1 fruit fly cellular context compared by ENCODE assay signal in the genomic region with DNA sequence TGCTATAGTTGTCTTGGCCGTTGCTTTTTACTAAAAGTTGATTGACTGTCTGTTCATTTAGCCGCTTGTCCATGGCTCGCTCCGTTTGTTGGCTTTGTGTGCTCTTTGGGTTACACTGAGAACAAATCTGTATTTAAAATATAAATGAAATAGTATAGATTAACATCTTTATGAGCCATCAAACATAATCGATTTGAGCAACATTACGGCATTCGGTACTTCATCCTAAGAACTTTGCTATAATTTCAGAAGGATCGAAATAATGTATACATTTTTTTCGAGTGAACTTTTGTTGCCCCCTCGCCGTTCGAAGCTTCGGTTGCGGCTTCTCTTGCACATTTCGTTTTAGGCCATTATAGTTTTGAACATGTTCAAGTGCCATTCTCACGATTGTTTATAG.
TF ChIP-seq lines count a peak whose summit lies in the region.

No protein-coding gene starts in this region.

TF ChIP-seq in whole organism, embryonic, 481 proteins besides CTCF, POLR2A, EP300 and RAD21 (continued from another document and continues in another):
- peak; percentile 39 for TF ChIP-seq CG3838 (GFP tag; optimal IDR thresholded peaks at IDR 0.05; lab: Kevin White, UChicago)
- peak; percentile 23 for TF ChIP-seq cwo (GFP tag; optimal IDR thresholded peaks at IDR 0.05; lab: Kevin White, UChicago)
- no peak for TF ChIP-seq hkb (optimal IDR thresholded peaks at IDR 0.05; lab: Kevin White, UChicago)
- TF ChIP-seq hkb (GFP tag; IDR thresholded peaks at IDR 0.05; lab: Robert Waterston, UW) = peak; percentile 80
- peak; percentile 26; the same call in 1 of the 2 replicates for TF ChIP-seq aop (GFP tag; IDR thresholded peaks at IDR 0.05; lab: Robert Waterston, UW)
- TF ChIP-seq schlank (tag; optimal IDR thresholded peaks at IDR 0.05; lab: Kevin White, UChicago) = no peak
- TF ChIP-seq run (tag; optimal IDR thresholded peaks at IDR 0.05; lab: Kevin White, UChicago) = peak; percentile 55
- peak; percentile 82 for TF ChIP-seq oc (tag; optimal IDR thresholded peaks at IDR 0.05; lab: Kevin White, UChicago)
- peak; percentile 3 for TF ChIP-seq CG2116 (GFP tag; optimal IDR thresholded peaks at IDR 0.05; lab: Kevin White, UChicago)
- TF ChIP-seq E2f2 (GFP tag; IDR thresholded peaks at IDR 0.05; lab: Robert Waterston, UW) = peak; percentile 31; the same call in 1 of the 2 replicates
- peak; percentile 29; the same call in 1 of the 3 replicates for TF ChIP-seq CG14050 (GFP tag; IDR thresholded peaks at IDR 0.05; lab: Robert Waterston, UW)
- TF ChIP-seq CG3847 (GFP tag; IDR thresholded peaks at IDR 0.05; lab: Robert Waterston, UW) = 0 out of 2 replicates have a peak, but pooled peaks have one; percentile 27
- peak; percentile 54 for TF ChIP-seq Meics (GFP tag; optimal IDR thresholded peaks at IDR 0.05; lab: Kevin White, UChicago)
- peak; percentile 62 for TF ChIP-seq bcd (GFP tag; optimal IDR thresholded peaks at IDR 0.05; lab: Kevin White, UChicago)
- TF ChIP-seq H15 (GFP tag; IDR thresholded peaks at IDR 0.05; lab: Robert Waterston, UW) = peak; percentile 60
- TF ChIP-seq CG1792 (GFP tag; optimal IDR thresholded peaks at IDR 0.05; lab: Kevin White, UChicago) = no peak
- peak; percentile 70 for TF ChIP-seq HLH3B (GFP tag; IDR thresholded peaks at IDR 0.05; lab: Robert Waterston, UW)
- peak; percentile 36; the same call in 1 of the 2 replicates for TF ChIP-seq Oaz (GFP tag; IDR thresholded peaks at IDR 0.05; lab: Robert Waterston, UW)
- no peak for TF ChIP-seq btn (GFP tag; optimal IDR thresholded peaks at IDR 0.05; lab: Kevin White, UChicago)
- TF ChIP-seq CG34422 (GFP tag; IDR thresholded peaks at IDR 0.05; lab: Robert Waterston, UW) = peak; percentile 56; the same call in 1 of the 3 replicates
- TF ChIP-seq zfh2 (GFP tag; optimal IDR thresholded peaks at IDR 0.05; lab: Kevin White, UChicago) = peak; percentile 0
- TF ChIP-seq CG10543 (GFP tag; optimal IDR thresholded peaks at IDR 0.05; lab: Kevin White, UChicago) = no peak
- peak; percentile 38 for TF ChIP-seq Max (GFP tag; optimal IDR thresholded peaks at IDR 0.05; lab: Kevin White, UChicago)
- TF ChIP-seq CG2199 (GFP tag; IDR thresholded peaks at IDR 0.05; lab: Robert Waterston, UW) = no peak
- TF ChIP-seq CG6854 (GFP tag; optimal IDR thresholded peaks at IDR 0.05; lab: Kevin White, UChicago) = no peak
- peak; percentile 60 for TF ChIP-seq ewg (GFP tag; optimal IDR thresholded peaks at IDR 0.05; lab: Kevin White, UChicago)
- TF ChIP-seq Atf3 (GFP tag; optimal IDR thresholded peaks at IDR 0.05; lab: Kevin White, UChicago) = peak; percentile 33
- peak; percentile 78 for TF ChIP-seq CG18262 (tag; optimal IDR thresholded peaks at IDR 0.05; lab: Kevin White, UChicago)
- peak; percentile 77 for TF ChIP-seq CG8388 (GFP tag; optimal IDR thresholded peaks at IDR 0.05; lab: Kevin White, UChicago)
- TF ChIP-seq Sox100B (GFP tag; optimal IDR thresholded peaks at IDR 0.05; lab: Kevin White, UChicago) = peak; percentile 59
- peak; percentile 57 for TF ChIP-seq CG4730 (GFP tag; IDR thresholded peaks at IDR 0.05; lab: Robert Waterston, UW)
- peak; percentile 68 for TF ChIP-seq Rx (GFP tag; IDR thresholded peaks at IDR 0.05; lab: Robert Waterston, UW)
- peak; percentile 88 for TF ChIP-seq CG11504 (tag; optimal IDR thresholded peaks at IDR 0.05; lab: Kevin White, UChicago)
- TF ChIP-seq CG15514 (GFP tag; optimal IDR thresholded peaks at IDR 0.05; lab: Kevin White, UChicago) = peak; percentile 13
- peak; percentile 62 for TF ChIP-seq onecut (GFP tag; IDR thresholded peaks at IDR 0.05; lab: Robert Waterston, UW)
- peak; percentile 37 for TF ChIP-seq ems (GFP tag; optimal IDR thresholded peaks at IDR 0.05; lab: Kevin White, UChicago)
- no peak for TF ChIP-seq CG3065 (GFP tag; optimal IDR thresholded peaks at IDR 0.05; lab: Kevin White, UChicago)
- peak; percentile 67 for TF ChIP-seq CG6254 (GFP tag; optimal IDR thresholded peaks at IDR 0.05; lab: Kevin White, UChicago)
- TF ChIP-seq lbe (GFP tag; optimal IDR thresholded peaks at IDR 0.05; lab: Kevin White, UChicago) = no peak
- peak; percentile 89 for TF ChIP-seq Sox102F (GFP tag; optimal IDR thresholded peaks at IDR 0.05; lab: Kevin White, UChicago)
- TF ChIP-seq tgo (GFP tag; IDR thresholded peaks at IDR 0.05; lab: Robert Waterston, UW) = peak; percentile 72; the same call in 2 of the 3 replicates
- TF ChIP-seq CG8290 (GFP tag; optimal IDR thresholded peaks at IDR 0.05; lab: Kevin White, UChicago) = no peak
- peak in 1 of 2 experiments; percentile 40 for TF ChIP-seq CG8290 (tag; optimal IDR thresholded peaks at IDR 0.05; lab: Kevin White, UChicago)
- TF ChIP-seq CG17829 (tag; optimal IDR thresholded peaks at IDR 0.05; lab: Kevin White, UChicago) = peak; percentile 75
- TF ChIP-seq CG6813 (GFP tag; optimal IDR thresholded peaks at IDR 0.05; lab: Kevin White, UChicago) = peak; percentile 54
- no peak for TF ChIP-seq CG3163 (GFP tag; optimal IDR thresholded peaks at IDR 0.05; lab: Kevin White, UChicago)
- no peak for TF ChIP-seq Dfd (GFP tag; optimal IDR thresholded peaks at IDR 0.05; lab: Kevin White, UChicago)
- peak; percentile 32 for TF ChIP-seq CG18619 (GFP tag; optimal IDR thresholded peaks at IDR 0.05; lab: Kevin White, UChicago)
- peak; percentile 76 for TF ChIP-seq nmo (GFP tag; optimal IDR thresholded peaks at IDR 0.05; lab: Kevin White, UChicago)
- peak; percentile 86 for TF ChIP-seq Oli (tag; optimal IDR thresholded peaks at IDR 0.05; lab: Kevin White, UChicago)
- peak; percentile 52; the same call in 1 of the 2 replicates for TF ChIP-seq CG14014 (GFP tag; IDR thresholded peaks at IDR 0.05; lab: Robert Waterston, UW)
- no peak for TF ChIP-seq gro (GFP tag; optimal IDR thresholded peaks at IDR 0.05; lab: Kevin White, UChicago)
- peak; percentile 10 for TF ChIP-seq CG12744 (GFP tag; optimal IDR thresholded peaks at IDR 0.05; lab: Kevin White, UChicago)
- peak; percentile 77 for TF ChIP-seq CG12391 (tag; optimal IDR thresholded peaks at IDR 0.05; lab: Kevin White, UChicago)
- TF ChIP-seq pzg (GFP tag; optimal IDR thresholded peaks at IDR 0.05; lab: Kevin White, UChicago) = no peak
- TF ChIP-seq tin (GFP tag; optimal IDR thresholded peaks at IDR 0.05; lab: Kevin White, UChicago) = peak; percentile 66
- TF ChIP-seq CG15011 (GFP tag; optimal IDR thresholded peaks at IDR 0.05; lab: Kevin White, UChicago) = peak; percentile 40
- TF ChIP-seq Abd-B (GFP tag; optimal IDR thresholded peaks at IDR 0.05; lab: Kevin White, UChicago) = peak; percentile 50
- no peak for TF ChIP-seq CG11093 (GFP tag; IDR thresholded peaks at IDR 0.05; lab: Robert Waterston, UW)
- peak; percentile 66 for TF ChIP-seq dmrt11E (tag; optimal IDR thresholded peaks at IDR 0.05; lab: Kevin White, UChicago)
- TF ChIP-seq trh (GFP tag; optimal IDR thresholded peaks at IDR 0.05; lab: Kevin White, UChicago) = no peak
- no peak for TF ChIP-seq CG9609 (GFP tag; optimal IDR thresholded peaks at IDR 0.05; lab: Kevin White, UChicago)
- peak; percentile 52 for TF ChIP-seq nerfin-1 (tag; optimal IDR thresholded peaks at IDR 0.05; lab: Kevin White, UChicago)
- TF ChIP-seq CG31441 (GFP tag; IDR thresholded peaks at IDR 0.05; lab: Robert Waterston, UW) = peak; percentile 75
- peak; percentile 40 for TF ChIP-seq salm (tag; optimal IDR thresholded peaks at IDR 0.05; lab: Kevin White, UChicago)
- no peak for TF ChIP-seq CG15479 (GFP tag; optimal IDR thresholded peaks at IDR 0.05; lab: Kevin White, UChicago)
- no peak for TF ChIP-seq CG4404 (GFP tag; IDR thresholded peaks at IDR 0.05; lab: Robert Waterston, UW)
- TF ChIP-seq Hr51 (GFP tag; optimal IDR thresholded peaks at IDR 0.05; lab: Kevin White, UChicago) = peak in 1 of 2 experiments; percentile 84
- TF ChIP-seq toy (GFP tag; IDR thresholded peaks at IDR 0.05; lab: Robert Waterston, UW) = no peak
- no peak for TF ChIP-seq pan (optimal IDR thresholded peaks at IDR 0.05; lab: Kevin White, UChicago)
- TF ChIP-seq pan (GFP tag; optimal IDR thresholded peaks at IDR 0.05 in 1 of 2, IDR thresholded peaks at IDR 0.05 in 1 of 2) = peak in 1 of 2 experiments; percentile 77
- peak; percentile 75 for TF ChIP-seq Xrp1 (GFP tag; IDR thresholded peaks at IDR 0.05; lab: Robert Waterston, UW)
- peak; percentile 51 for TF ChIP-seq CG12769 (tag; optimal IDR thresholded peaks at IDR 0.05; lab: Kevin White, UChicago)
- peak; percentile 25 for TF ChIP-seq twi (tag; optimal IDR thresholded peaks at IDR 0.05; lab: Kevin White, UChicago)
- peak; percentile 61 for TF ChIP-seq jing (GFP tag; optimal IDR thresholded peaks at IDR 0.05; lab: Kevin White, UChicago)
- TF ChIP-seq CG4617 (GFP tag; optimal IDR thresholded peaks at IDR 0.05; lab: Kevin White, UChicago; ENCODE audit: borderline replicate concordance) = peak; percentile 13
- no peak for TF ChIP-seq CG34224 (GFP tag; IDR thresholded peaks at IDR 0.05; lab: Robert Waterston, UW; ENCODE audit: partially characterized antibody)
- TF ChIP-seq CG4820 (GFP tag; optimal IDR thresholded peaks at IDR 0.05; lab: Kevin White, UChicago) = peak; percentile 47
- no peak for TF ChIP-seq crol (GFP tag; IDR thresholded peaks at IDR 0.05; lab: Robert Waterston, UW)
- TF ChIP-seq CG10366 (GFP tag; IDR thresholded peaks at IDR 0.05; lab: Robert Waterston, UW) = peak; percentile 79
- TF ChIP-seq Nf-YB (GFP tag; optimal IDR thresholded peaks at IDR 0.05; lab: Kevin White, UChicago) = peak; percentile 27
- TF ChIP-seq en (GFP tag; optimal IDR thresholded peaks at IDR 0.05; lab: Kevin White, UChicago) = no peak
- peak; percentile 71 for TF ChIP-seq CG17328 (GFP tag; IDR thresholded peaks at IDR 0.05; lab: Robert Waterston, UW)
- TF ChIP-seq otp (GFP tag; IDR thresholded peaks at IDR 0.05; lab: Robert Waterston, UW) = peak; percentile 67; the same call in 1 of the 3 replicates
- peak; percentile 16 for TF ChIP-seq CG13296 (GFP tag; optimal IDR thresholded peaks at IDR 0.05; lab: Kevin White, UChicago)
- TF ChIP-seq Vsx1 (GFP tag; optimal IDR thresholded peaks at IDR 0.05; lab: Kevin White, UChicago) = peak; percentile 27
- TF ChIP-seq dm (GFP tag; optimal IDR thresholded peaks at IDR 0.05; lab: Kevin White, UChicago) = peak; percentile 15
- TF ChIP-seq CoRest (tag; optimal IDR thresholded peaks at IDR 0.05; lab: Kevin White, UChicago) = peak; percentile 73
- no peak for TF ChIP-seq CG6791 (GFP tag; IDR thresholded peaks at IDR 0.05; lab: Robert Waterston, UW; ENCODE audit: partially characterized antibody)
- TF ChIP-seq CG12659 (GFP tag; optimal IDR thresholded peaks at IDR 0.05; lab: Kevin White, UChicago) = peak; percentile 68
- TF ChIP-seq ken (GFP tag; IDR thresholded peaks at IDR 0.05; lab: Robert Waterston, UW) = peak; percentile 56; the same call in 2 of the 3 replicates
- TF ChIP-seq Poxn (GFP tag; IDR thresholded peaks at IDR 0.05; lab: Robert Waterston, UW) = no peak
- peak; percentile 15 for TF ChIP-seq CG30020 (tag; optimal IDR thresholded peaks at IDR 0.05; lab: Kevin White, UChicago)
- TF ChIP-seq CG10979 (tag; optimal IDR thresholded peaks at IDR 0.05; lab: Kevin White, UChicago) = peak; percentile 83
- TF ChIP-seq CG15601 (tag; optimal IDR thresholded peaks at IDR 0.05; lab: Kevin White, UChicago) = peak; percentile 69
- TF ChIP-seq CG14860 (GFP tag; IDR thresholded peaks at IDR 0.05; lab: Robert Waterston, UW; ENCODE audit: partially characterized antibody) = no peak
- no peak for TF ChIP-seq abd-A (tag; optimal IDR thresholded peaks at IDR 0.05; lab: Kevin White, UChicago)
- peak; percentile 52 for TF ChIP-seq MTF-1 (GFP tag; optimal IDR thresholded peaks at IDR 0.05; lab: Kevin White, UChicago; ENCODE audit: borderline replicate concordance)
- TF ChIP-seq CG31365 (tag; optimal IDR thresholded peaks at IDR 0.05; lab: Kevin White, UChicago) = no peak
- TF ChIP-seq Awh (GFP tag; IDR thresholded peaks at IDR 0.05; lab: Robert Waterston, UW) = peak; percentile 68
- peak; percentile 52 for TF ChIP-seq sqz (GFP tag; optimal IDR thresholded peaks at IDR 0.05; lab: Kevin White, UChicago)
- peak; percentile 53 for TF ChIP-seq CG17568 (GFP tag; optimal IDR thresholded peaks at IDR 0.05; lab: Kevin White, UChicago)
- TF ChIP-seq CG9437 (GFP tag; optimal IDR thresholded peaks at IDR 0.05; lab: Kevin White, UChicago) = peak; percentile 41
- peak; percentile 50 for TF ChIP-seq org-1 (GFP tag; optimal IDR thresholded peaks at IDR 0.05; lab: Kevin White, UChicago)
- TF ChIP-seq ind (GFP tag; optimal IDR thresholded peaks at IDR 0.05; lab: Kevin White, UChicago) = peak; percentile 71
- TF ChIP-seq CG7987 (GFP tag; optimal IDR thresholded peaks at IDR 0.05; lab: Kevin White, UChicago) = peak; percentile 10
- TF ChIP-seq CG9727 (GFP tag; optimal IDR thresholded peaks at IDR 0.05; lab: Kevin White, UChicago) = peak; percentile 30
- peak; percentile 72 for TF ChIP-seq CG11695 (GFP tag; IDR thresholded peaks at IDR 0.05; lab: Robert Waterston, UW)
- peak; percentile 42 for TF ChIP-seq kah (GFP tag; optimal IDR thresholded peaks at IDR 0.05; lab: Kevin White, UChicago)
- TF ChIP-seq CG2712 (tag; optimal IDR thresholded peaks at IDR 0.05; lab: Kevin White, UChicago) = peak; percentile 82
- TF ChIP-seq grau (tag; optimal IDR thresholded peaks at IDR 0.05; lab: Kevin White, UChicago) = peak; percentile 70
- TF ChIP-seq tap (tag; optimal IDR thresholded peaks at IDR 0.05; lab: Kevin White, UChicago) = peak; percentile 76
- peak; percentile 76 for TF ChIP-seq CG12219 (GFP tag; optimal IDR thresholded peaks at IDR 0.05; lab: Kevin White, UChicago)
- TF ChIP-seq lola (GFP tag; optimal IDR thresholded peaks at IDR 0.05; lab: Kevin White, UChicago) = peak in 1 of 3 experiments; percentile 62
- TF ChIP-seq CG17361 (GFP tag; IDR thresholded peaks at IDR 0.05; lab: Robert Waterston, UW) = peak; percentile 62; the same call in 2 of the 3 replicates
- TF ChIP-seq Bdp1 (GFP tag; optimal IDR thresholded peaks at IDR 0.05; lab: Kevin White, UChicago) = peak; percentile 29
- TF ChIP-seq CG11696 (GFP tag; IDR thresholded peaks at IDR 0.05; lab: Robert Waterston, UW) = 0 out of 2 replicates have a peak, but pooled peaks have one; percentile 17
- peak; percentile 77 for TF ChIP-seq PHDP (tag; optimal IDR thresholded peaks at IDR 0.05; lab: Kevin White, UChicago)
- TF ChIP-seq prd (optimal IDR thresholded peaks at IDR 0.05; lab: Kevin White, UChicago) = no peak
- TF ChIP-seq prd (GFP tag; IDR thresholded peaks at IDR 0.05; lab: Robert Waterston, UW) = peak; percentile 57; the same call in 2 of the 3 replicates
- TF ChIP-seq CG6689 (GFP tag; IDR thresholded peaks at IDR 0.05; lab: Robert Waterston, UW) = peak; percentile 61
- 0 out of 2 replicates have a peak, but pooled peaks have one; percentile 21 for TF ChIP-seq wor (GFP tag; IDR thresholded peaks at IDR 0.05; lab: Robert Waterston, UW)
- TF ChIP-seq slp2 (GFP tag; optimal IDR thresholded peaks at IDR 0.05; lab: Kevin White, UChicago) = peak; percentile 26
- TF ChIP-seq Six4 (GFP tag; optimal IDR thresholded peaks at IDR 0.05; lab: Kevin White, UChicago) = peak; percentile 35
